Worm (Caenorhabditis elegans) whole organism, L2 larva: ENCODE data around the gene mul-1.

Source experiments
- C34F6.9 ChIP-seq: fragments of 150-350 bp; optimal IDR thresholded peaks from 2 replicates; lab custom pipeline; 2014; ENCODE audit warnings: missing biosample characterization, missing genetic modification characterization
- F13H6.1 ChIP-seq: sonication (generic microtip); optimal IDR thresholded peaks from 2 replicates; lab custom pipeline; 2016; ENCODE audit warnings: missing genetic modification characterization, missing compliant biosample characterization
- Y55F3AM.14 ChIP-seq: fragments of 200-800 bp; sonication (Bioruptor generic); optimal IDR thresholded peaks from 2 replicates; lab custom pipeline; 2018; ENCODE audit warnings: mild to moderate bottlenecking, missing genetic modification characterization, missing compliant biosample characterization
- ZK546.5 ChIP-seq: sonication (generic microtip); optimal IDR thresholded peaks from 2 replicates; lab custom pipeline; 2017; ENCODE audit warnings: missing biosample characterization, missing genetic modification characterization
- ama-1 ChIP-seq: fragments of 150-350 bp; optimal IDR thresholded peaks from 2 replicates; lab custom pipeline; 2018; ENCODE audit warnings: inconsistent platforms
- blmp-1 ChIP-seq: sonication (generic microtip); optimal IDR thresholded peaks from 2 replicates; lab custom pipeline; 2017; ENCODE audit warnings: missing genetic modification characterization, mild to moderate bottlenecking, missing compliant biosample characterization, antibody characterized with exemption, moderate library complexity; ENCODE audit not compliant: insufficient read depth
- crh-2 ChIP-seq: sonication (generic microtip); optimal IDR thresholded peaks from 2 replicates; lab custom pipeline; 2017; ENCODE audit warnings: missing biosample characterization, missing genetic modification characterization
- egl-27 ChIP-seq: sonication (generic microtip); optimal IDR thresholded peaks from 3 replicates; lab custom pipeline; 2017; ENCODE audit warnings: missing biosample characterization, missing genetic modification reagents, missing genetic modification characterization
- elt-1 ChIP-seq: fragments of 150-350 bp; optimal IDR thresholded peaks from 2 replicates; lab custom pipeline; 2014; ENCODE audit warnings: missing biosample characterization, missing genetic modification characterization
- elt-3 ChIP-seq: sonication (generic microtip); optimal IDR thresholded peaks from 2 replicates; lab custom pipeline; 2017; ENCODE audit warnings: missing biosample characterization, missing genetic modification characterization
- fos-1 ChIP-seq: fragments of 150-350 bp; optimal IDR thresholded peaks from 2 replicates; lab custom pipeline; 2014; ENCODE audit warnings: missing biosample characterization, missing genetic modification characterization
- lin-11 ChIP-seq: fragments of 150-350 bp; sonication (generic microtip); optimal IDR thresholded peaks from 2 replicates; lab custom pipeline; 2014; ENCODE audit warnings: missing biosample characterization, missing genetic modification characterization, inconsistent platforms, mixed read lengths
- lin-13 ChIP-seq: fragments of 150-350 bp; optimal IDR thresholded peaks from 2 replicates; lab custom pipeline; 2014; ENCODE audit warnings: missing biosample characterization, missing genetic modification reagents, missing genetic modification characterization
- lsy-2 ChIP-seq, 2 experiments: fragments of 150-350 bp in 1 of 2; sonication (generic microtip) in 1 of 2; optimal IDR thresholded peaks; 2 replicates each; lab custom pipeline; 2014 to 2017; ENCODE audit warnings: missing biosample characterization in 2 of 2, missing genetic modification characterization in 2 of 2
- mab-5 ChIP-seq: fragments of 150-350 bp; optimal IDR thresholded peaks from 2 replicates; lab custom pipeline; 2014; ENCODE audit warnings: missing biosample characterization, missing genetic modification characterization
- mbf-1 ChIP-seq: sonication (generic microtip); optimal IDR thresholded peaks from 2 replicates; lab custom pipeline; 2017; ENCODE audit warnings: missing biosample characterization, missing genetic modification characterization
- nhr-11 ChIP-seq: fragments of 150-350 bp; optimal IDR thresholded peaks from 2 replicates; lab custom pipeline; 2014; ENCODE audit warnings: missing biosample characterization, missing genetic modification characterization
- nhr-12 ChIP-seq: fragments of 150-350 bp; optimal IDR thresholded peaks from 2 replicates; lab custom pipeline; 2014; ENCODE audit warnings: missing biosample characterization, missing genetic modification characterization
- nhr-129 ChIP-seq: fragments of 150-350 bp; optimal IDR thresholded peaks from 2 replicates; lab custom pipeline; 2014; ENCODE audit warnings: missing biosample characterization, missing genetic modification characterization
- nhr-21 ChIP-seq: fragments of 150-350 bp; optimal IDR thresholded peaks from 2 replicates; lab custom pipeline; 2014; ENCODE audit warnings: missing biosample characterization, missing genetic modification characterization
- nhr-23 ChIP-seq: fragments of 150-350 bp; optimal IDR thresholded peaks from 2 replicates; lab custom pipeline; 2014; ENCODE audit warnings: missing biosample characterization, missing genetic modification reagents, missing genetic modification characterization
- nhr-25 ChIP-seq: fragments of 150-350 bp; sonication (generic microtip); optimal IDR thresholded peaks from 3 replicates; lab custom pipeline; 2014; ENCODE audit warnings: missing biosample characterization, missing genetic modification characterization
- nhr-6 ChIP-seq: fragments of 150-350 bp; optimal IDR thresholded peaks from 2 replicates; lab custom pipeline; 2014; ENCODE audit warnings: missing biosample characterization, missing genetic modification characterization
- nhr-77 ChIP-seq: fragments of 150-350 bp; optimal IDR thresholded peaks from 2 replicates; lab custom pipeline; 2014; ENCODE audit warnings: missing biosample characterization, missing genetic modification characterization
- peb-1 ChIP-seq: fragments of 150-350 bp; optimal IDR thresholded peaks from 2 replicates; lab custom pipeline; 2014; ENCODE audit warnings: missing biosample characterization, missing genetic modification characterization
- sem-4 ChIP-seq: fragments of 150-350 bp; optimal IDR thresholded peaks from 2 replicates; lab custom pipeline; 2014; ENCODE audit warnings: missing biosample characterization, missing genetic modification reagents, missing genetic modification characterization
- skn-1 ChIP-seq: sonication (generic microtip); optimal IDR thresholded peaks from 2 replicates; lab custom pipeline; 2017; ENCODE audit warnings: missing biosample characterization, missing genetic modification characterization
- sma-9 ChIP-seq, 2 experiments: fragments of 150-350 bp in 1 of 2; sonication (generic microtip) in 1 of 2; optimal IDR thresholded peaks; 2 replicates each; lab custom pipeline; 2014 to 2016; ENCODE audit warnings: missing genetic modification characterization in 2 of 2, mild to moderate bottlenecking in 1 of 2, missing biosample characterization in 1 of 2, missing compliant biosample characterization in 1 of 2, missing genetic modification reagents in 1 of 2, moderate library complexity in 1 of 2
- unc-55 ChIP-seq: fragments of 150-350 bp; sonication (generic microtip); optimal IDR thresholded peaks from 3 replicates; lab custom pipeline; 2014; ENCODE audit warnings: missing biosample characterization, missing genetic modification reagents, missing genetic modification characterization
- unc-62 ChIP-seq: fragments of 150-350 bp; optimal IDR thresholded peaks from 2 replicates; lab custom pipeline; 2014; ENCODE audit warnings: missing biosample characterization, missing genetic modification reagents, missing genetic modification characterization
- ztf-11 ChIP-seq: sonication (generic microtip); optimal IDR thresholded peaks from 2 replicates; lab custom pipeline; 2017; ENCODE audit warnings: missing biosample characterization, missing genetic modification characterization
- ztf-4 ChIP-seq: fragments of 150-350 bp; optimal IDR thresholded peaks from 2 replicates; lab custom pipeline; 2014; ENCODE audit warnings: missing biosample characterization, missing genetic modification characterization

The mul-1 gene

DNA sequence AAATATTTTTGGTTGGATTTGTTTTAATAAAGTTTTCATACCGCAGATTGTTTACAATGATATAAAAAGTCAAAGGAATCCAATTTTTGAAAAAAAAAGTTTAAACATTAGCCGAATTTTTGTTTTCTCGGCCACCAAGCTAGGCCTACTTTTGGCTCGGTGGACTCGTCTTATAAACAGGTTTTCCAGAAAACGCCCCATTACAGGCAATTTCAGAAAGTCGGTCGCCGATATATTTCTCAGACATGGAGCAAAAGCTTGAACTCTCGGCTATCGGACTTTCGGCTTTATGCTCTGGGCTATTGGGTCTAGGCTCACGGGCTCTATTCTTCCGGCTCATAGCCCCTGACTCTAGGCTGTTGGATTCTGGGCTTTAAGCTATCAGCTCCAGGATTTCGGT, 39.9 kb downstream of the mul-1 start:
- TF ChIP-seq blmp-1 (tag; lab: Kevin White, UChicago) (no peak), sem-4 (tag; lab: Kevin White, UChicago) (no peak), sma-9 (GFP tag; optimal IDR thresholded peaks at IDR 0.05; lab: Kevin White, UChicago) (no peak), sma-9 (tag; optimal IDR thresholded peaks at IDR 0.05; lab: Kevin White, UChicago) (no peak), ama-1 (lab: Kevin White, UChicago) (no peak), ZK546.5 (no peak), lin-13 (GFP tag; lab: Kevin White, UChicago) (no peak), lin-11 (tag; lab: Kevin White, UChicago) (no peak), elt-3 (tag; lab: Kevin White, UChicago) (no peak), egl-27 (no peak), nhr-129 (tag; lab: Kevin White, UChicago) (no peak), unc-55 (GFP tag; lab: Kevin White, UChicago) (no peak), nhr-25 (tag; lab: Kevin White, UChicago) (no peak), elt-1 (tag; lab: Kevin White, UChicago) (no peak), fos-1 (tag; lab: Kevin White, UChicago) (no peak), mab-5 (tag; lab: Kevin White, UChicago) (no peak), ztf-11 (tag; lab: Kevin White, UChicago) (no peak), nhr-77 (no peak), C34F6.9 (tag; lab: Kevin White, UChicago) (no peak)

DNA sequence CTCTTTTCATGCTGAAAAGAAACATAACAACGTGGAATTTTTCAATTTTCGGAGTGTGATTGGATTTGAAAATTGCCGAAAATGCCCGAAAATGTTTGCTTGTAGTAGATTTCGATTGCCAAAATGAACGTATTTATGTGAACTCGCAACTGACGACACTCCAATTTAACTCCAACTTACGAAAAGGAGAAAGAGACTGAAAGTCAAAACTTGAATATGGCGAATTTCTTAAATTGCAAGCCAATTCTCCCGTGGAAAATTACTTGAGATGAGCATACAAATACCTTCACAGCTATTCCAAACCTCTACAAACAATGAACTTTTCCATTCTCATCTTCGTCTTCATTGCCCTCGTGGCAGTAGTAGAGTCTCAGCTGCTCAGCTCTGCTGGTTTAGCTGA, 40.4 kb downstream of the mul-1 start:
- no peak for TF ChIP-seq skn-1 (tag; lab: Kevin White, UChicago)
- TF ChIP-seq ZK546.5 = no peak
- TF ChIP-seq nhr-23 = no peak
- no peak for TF ChIP-seq nhr-11
- no peak for TF ChIP-seq ama-1 (lab: Kevin White, UChicago)
- TF ChIP-seq lin-11 (tag; lab: Kevin White, UChicago) = no peak

DNA sequence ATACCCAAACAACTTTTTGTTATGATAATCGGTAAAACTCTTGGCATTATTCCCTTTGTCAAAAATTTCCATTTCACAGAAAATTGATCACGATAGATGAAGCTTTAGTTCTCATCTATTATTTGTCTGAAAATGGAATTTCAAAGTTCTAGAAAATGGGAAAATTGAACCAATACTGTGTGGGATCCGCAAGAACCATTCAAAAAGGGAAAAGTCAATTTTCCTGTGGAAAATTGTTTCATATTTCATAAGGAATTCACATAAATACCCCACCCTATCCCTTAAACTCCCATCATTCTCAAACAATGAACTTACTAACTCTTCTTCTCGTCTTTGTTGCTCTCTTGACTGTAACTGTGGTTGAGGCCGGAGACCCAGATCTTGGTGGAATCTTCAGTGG, 42.1 kb downstream of the mul-1 start, which contains the start of the genes C35B1.9 and C35B1.3:
Gene C35B1.9 (minus strand): TSS at position 101 of the 400 bp plus-strand sequence.
Gene C35B1.3 (plus strand): TSS at position 306 of the 400 bp plus-strand sequence.
- TF ChIP-seq C34F6.9 (tag; lab: Kevin White, UChicago) = no peak
- TF ChIP-seq peb-1 (tag; lab: Kevin White, UChicago) = no peak
- TF ChIP-seq egl-27 = no peak
- TF ChIP-seq nhr-21 (tag; lab: Kevin White, UChicago) = no peak

DNA sequence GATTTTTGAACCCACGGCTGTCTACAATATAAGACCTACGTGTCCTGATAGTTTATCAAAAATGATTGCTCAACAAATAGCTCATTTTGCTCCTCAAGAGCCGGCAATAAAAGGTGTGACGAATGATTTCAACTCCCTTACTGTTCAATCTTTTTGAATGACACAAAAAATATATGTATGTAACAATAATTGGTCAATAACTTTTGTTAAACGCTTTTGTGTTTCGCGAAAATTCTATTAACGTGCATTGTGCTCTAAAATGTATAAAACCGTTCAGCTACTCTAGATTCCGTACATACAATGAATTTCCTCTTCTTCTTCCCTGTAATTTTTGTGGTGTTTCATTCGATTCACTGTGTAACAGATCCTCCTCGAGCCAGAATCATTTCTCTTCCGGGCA, 43.5 kb downstream of the mul-1 start, which contains the start of gene C35B1.4:
Gene C35B1.4 (plus strand): TSS at position 301 of the 400 bp plus-strand sequence.
- TF ChIP-seq nhr-21 (tag; lab: Kevin White, UChicago) (no peak), ztf-11 (tag; lab: Kevin White, UChicago) (no peak), ztf-4 (tag; lab: Kevin White, UChicago) (no peak), egl-27 (no peak), skn-1 (tag; lab: Kevin White, UChicago) (no peak), Y55F3AM.14 (no peak), sma-9 (GFP tag; optimal IDR thresholded peaks at IDR 0.05; lab: Kevin White, UChicago) (no peak), sma-9 (tag; optimal IDR thresholded peaks at IDR 0.05; lab: Kevin White, UChicago) (no peak), crh-2 (tag; lab: Kevin White, UChicago) (no peak), elt-3 (tag; lab: Kevin White, UChicago) (no peak), lsy-2 (tag; optimal IDR thresholded peaks at IDR 0.05; lab: Kevin White, UChicago) (no peak), F13H6.1 (no peak), blmp-1 (tag; lab: Kevin White, UChicago) (no peak), unc-55 (GFP tag; lab: Kevin White, UChicago) (no peak), nhr-12 (no peak), mbf-1 (tag; lab: Kevin White, UChicago) (no peak), nhr-23 (no peak), unc-62 (GFP tag; lab: Kevin White, UChicago) (no peak), nhr-11 (no peak), mab-5 (tag; lab: Kevin White, UChicago) (no peak)

DNA sequence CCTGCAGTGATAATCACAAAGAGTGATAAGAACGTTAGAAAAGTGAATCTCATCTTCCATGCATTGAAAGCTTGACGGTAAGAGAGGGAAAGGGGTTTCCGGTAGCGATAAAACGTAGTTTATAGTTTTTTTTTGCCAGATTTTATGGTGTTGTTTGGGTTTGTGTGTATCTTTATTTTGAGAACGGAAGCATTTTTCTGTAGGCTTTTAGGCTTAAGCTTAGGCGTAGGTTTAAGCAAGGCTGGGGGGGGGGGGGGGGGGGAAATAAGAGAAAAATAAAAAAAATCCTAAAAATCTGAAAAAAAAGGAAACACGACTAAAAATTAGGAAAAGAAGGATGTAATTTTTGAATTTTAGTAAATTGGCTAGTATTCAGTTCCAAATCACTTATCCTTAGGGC, 44.1 kb downstream of the mul-1 start, which contains the start of gene C35B1.8:
Gene C35B1.8 (minus strand): TSS at position 101 of the 400 bp plus-strand sequence.
- TF ChIP-seq mab-5 (tag; lab: Kevin White, UChicago) (no peak), nhr-6 (tag; lab: Kevin White, UChicago) (no peak), ama-1 (lab: Kevin White, UChicago) (no peak)
